Fruit fly (Drosophila melanogaster): Measurements from ENCODE around the gene Nmd3.

Gene Nmd3

dm6 chrX:2145114-2145513 is 39.4 kb downstream of the Nmd3 start, which contains the start of gene Pgd (continued):
- TF ChIP-seq nerfin-1 (tag; optimal IDR thresholded peaks at IDR 0.05): no peak
- TF ChIP-seq gem (tag; optimal IDR thresholded peaks at IDR 0.05): no peak
- TF ChIP-seq bcd (GFP tag; optimal IDR thresholded peaks at IDR 0.05): no peak
- TF ChIP-seq CG11085 (GFP tag; IDR thresholded peaks at IDR 0.05): no peak
- no peak for TF ChIP-seq abd-A (tag; optimal IDR thresholded peaks at IDR 0.05)
- TF ChIP-seq CG7839 (tag; optimal IDR thresholded peaks at IDR 0.05): no peak
- TF ChIP-seq CG16813 (GFP tag; IDR thresholded peaks at IDR 0.05; ENCODE audit: partially characterized antibody): peak; percentile 47; the same call in 1 of the 3 replicates
- no peak for TF ChIP-seq exex (tag; optimal IDR thresholded peaks at IDR 0.05)
- TF ChIP-seq pan (optimal IDR thresholded peaks at IDR 0.05): no peak
- peak in 1 of 2 experiments; percentile 29 for TF ChIP-seq pan (GFP tag; optimal IDR thresholded peaks at IDR 0.05 in 1 of 2, IDR thresholded peaks at IDR 0.05 in 1 of 2)
- TF ChIP-seq Ets97D (GFP tag; optimal IDR thresholded peaks at IDR 0.05): no peak
- TF ChIP-seq CG12744 (GFP tag; optimal IDR thresholded peaks at IDR 0.05): no peak
- no peak for TF ChIP-seq Xrp1 (GFP tag; IDR thresholded peaks at IDR 0.05)
- peak; percentile 75 for TF ChIP-seq Dp (GFP tag; optimal IDR thresholded peaks at IDR 0.05)
- TF ChIP-seq Pdp1 (GFP tag; optimal IDR thresholded peaks at IDR 0.05): no peak
- no peak for TF ChIP-seq CHES-1-like (GFP tag; optimal IDR thresholded peaks at IDR 0.05)
- TF ChIP-seq Sox100B (GFP tag; optimal IDR thresholded peaks at IDR 0.05): no peak
- TF ChIP-seq inv (GFP tag; IDR thresholded peaks at IDR 0.05; ENCODE audit: partially characterized antibody): peak; percentile 34; the same call in 1 of the 2 replicates
- no peak for TF ChIP-seq CG2875 (GFP tag; optimal IDR thresholded peaks at IDR 0.05)
- TF ChIP-seq CG17328 (GFP tag; IDR thresholded peaks at IDR 0.05): no peak
- TF ChIP-seq fd102C (GFP tag; optimal IDR thresholded peaks at IDR 0.05): no peak
- no peak for TF ChIP-seq CG4820 (GFP tag; optimal IDR thresholded peaks at IDR 0.05)
- no peak for TF ChIP-seq hkb (optimal IDR thresholded peaks at IDR 0.05)
- TF ChIP-seq hkb (GFP tag; IDR thresholded peaks at IDR 0.05): no peak
- TF ChIP-seq dati (GFP tag; IDR thresholded peaks at IDR 0.05): no peak
- TF ChIP-seq en (GFP tag; optimal IDR thresholded peaks at IDR 0.05): no peak
- no peak for TF ChIP-seq sob (GFP tag; IDR thresholded peaks at IDR 0.05)
- TF ChIP-seq Trl (optimal IDR thresholded peaks at IDR 0.05): no peak
- TF ChIP-seq Trl (GFP tag; optimal IDR thresholded peaks at IDR 0.05): no peak
- TF ChIP-seq CG13894 (tag; optimal IDR thresholded peaks at IDR 0.05): no peak
- TF ChIP-seq fd3F (GFP tag; optimal IDR thresholded peaks at IDR 0.05): no peak
- TF ChIP-seq Gsc (GFP tag; IDR thresholded peaks at IDR 0.05): no peak
- no peak for TF ChIP-seq lola (GFP tag; optimal IDR thresholded peaks at IDR 0.05)
- TF ChIP-seq grn (GFP tag; optimal IDR thresholded peaks at IDR 0.05): no peak
- 0 out of 3 replicates have a peak, but pooled peaks have one; percentile 32 for TF ChIP-seq CG7963 (GFP tag; IDR thresholded peaks at IDR 0.05; ENCODE audit: partially characterized antibody)
- TF ChIP-seq CG10565 (GFP tag; optimal IDR thresholded peaks at IDR 0.05): no peak
- no peak for TF ChIP-seq toy (GFP tag; IDR thresholded peaks at IDR 0.05)
- no peak for TF ChIP-seq tx (GFP tag; optimal IDR thresholded peaks at IDR 0.05)
- no peak for TF ChIP-seq HmgD (GFP tag; optimal IDR thresholded peaks at IDR 0.05)
- TF ChIP-seq CG6813 (GFP tag; optimal IDR thresholded peaks at IDR 0.05): no peak
- TF ChIP-seq ems (GFP tag; optimal IDR thresholded peaks at IDR 0.05): no peak
- TF ChIP-seq Doc3 (GFP tag; IDR thresholded peaks at IDR 0.05; ENCODE audit: partially characterized antibody): peak; percentile 58; the same call in 2 of the 3 replicates
- TF ChIP-seq vfl (GFP tag; optimal IDR thresholded peaks at IDR 0.05): no peak
- TF ChIP-seq sim (GFP tag; IDR thresholded peaks at IDR 0.05): no peak
- 0 out of 3 replicates have a peak, but pooled peaks have one; percentile 5 for TF ChIP-seq ci (GFP tag; IDR thresholded peaks at IDR 0.05)
- no peak for TF ChIP-seq HmgZ (tag; optimal IDR thresholded peaks at IDR 0.05)
- TF ChIP-seq Hmr (GFP tag; optimal IDR thresholded peaks at IDR 0.05): peak; percentile 23
- TF ChIP-seq crc (GFP tag; optimal IDR thresholded peaks at IDR 0.05): no peak
- TF ChIP-seq CG9817 (tag; optimal IDR thresholded peaks at IDR 0.05): no peak
- no peak for TF ChIP-seq ttk (GFP tag; IDR thresholded peaks at IDR 0.05)
- no peak for TF ChIP-seq CG14014 (GFP tag; IDR thresholded peaks at IDR 0.05)
- no peak for TF ChIP-seq dpn (GFP tag; optimal IDR thresholded peaks at IDR 0.05)

Measured in whole organism, embryonic.